Worm (Caenorhabditis elegans): Measurements from ENCODE around the gene T05C3.6.

DNA sequence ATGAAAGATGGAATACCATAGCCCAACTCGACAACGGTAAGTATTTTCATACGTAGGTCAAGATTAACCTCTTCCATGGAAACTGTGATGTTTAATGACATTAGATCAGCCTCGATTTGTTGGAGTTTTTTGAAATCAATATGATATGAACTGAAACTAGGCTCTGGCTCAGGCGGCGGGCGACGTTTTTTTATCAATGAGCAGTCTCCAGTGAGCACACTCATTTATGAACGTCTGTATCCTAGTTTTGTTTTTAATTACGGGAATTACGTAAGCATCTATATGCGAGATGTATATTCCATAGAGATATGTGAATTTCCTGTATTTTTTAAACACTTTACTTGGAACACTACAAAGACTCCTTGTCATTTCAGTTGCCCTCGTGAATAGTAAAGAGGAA, 27.4 kb upstream of the T05C3.6 start, which contains the start of gene srg-67:
- TF ChIP-seq tra-4 (tag; optimal IDR thresholded peaks at IDR 0.05) (no peak), B0310.2 (tag; optimal IDR thresholded peaks at IDR 0.05) (no peak), sea-1 (GFP tag; conservative IDR thresholded peaks at IDR 0.05) (no peak), ceh-13 (GFP tag; optimal IDR thresholded peaks at IDR 0.05) (no peak), hnd-1 (tag; optimal IDR thresholded peaks at IDR 0.05) (no peak)
